Worm (Caenorhabditis elegans): ENCODE results near the gene F57B1.6.

F57B1.6 gene

DNA sequence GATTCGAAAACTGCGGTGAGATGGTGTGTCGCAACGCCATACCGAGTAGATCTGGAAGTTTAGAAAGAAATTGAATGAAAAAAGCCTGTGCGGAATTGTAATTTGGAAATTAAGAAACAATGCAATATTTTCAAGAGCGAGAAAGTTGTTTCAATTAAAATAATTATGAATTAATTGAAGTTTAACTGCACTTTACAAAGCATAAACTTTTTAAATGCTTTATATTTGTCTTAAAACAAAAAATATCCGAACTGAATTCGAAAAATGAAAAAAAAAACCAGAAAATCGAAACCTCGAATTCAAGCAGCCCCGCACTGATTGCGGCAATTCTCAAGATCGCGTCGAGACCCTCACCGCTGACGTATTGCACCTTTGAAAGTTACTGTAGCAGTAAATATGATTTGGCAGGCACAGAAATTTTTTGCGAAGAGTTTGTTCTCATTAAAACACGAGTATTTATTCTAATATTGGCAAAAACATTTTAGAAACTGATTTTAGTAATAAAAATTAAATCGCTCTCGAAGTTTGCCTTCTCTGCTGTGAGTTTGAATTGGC is 15.9 kb upstream of the F57B1.6 start, which contains the start of gene sun-1:
Gene sun-1, minus strand, starts transcription at position 51 of the 555 bp plus-strand sequence.
- TF ChIP-seq fkh-10 (GFP tag; optimal IDR thresholded peaks at IDR 0.05) (no peak), tbx-2 (tag; optimal IDR thresholded peaks at IDR 0.05) (no peak), egl-27 (tag; optimal IDR thresholded peaks at IDR 0.05) (no peak), ZK546.5 (tag; optimal IDR thresholded peaks at IDR 0.05) (no peak), snpc-4 (tag; optimal IDR thresholded peaks at IDR 0.05) (no peak), mml-1 (tag; optimal IDR thresholded peaks at IDR 0.05) (no peak), jun-1 (tag; optimal IDR thresholded peaks at IDR 0.05) (no peak), nhr-11 (tag; optimal IDR thresholded peaks at IDR 0.05) (no peak), nhr-12 (tag; optimal IDR thresholded peaks at IDR 0.05) (no peak), lin-15B (tag; optimal IDR thresholded peaks at IDR 0.05) (no peak), daf-12 (tag; optimal IDR thresholded peaks at IDR 0.05) (no peak), ama-1 (optimal IDR thresholded peaks at IDR 0.05) (no peak)

DNA sequence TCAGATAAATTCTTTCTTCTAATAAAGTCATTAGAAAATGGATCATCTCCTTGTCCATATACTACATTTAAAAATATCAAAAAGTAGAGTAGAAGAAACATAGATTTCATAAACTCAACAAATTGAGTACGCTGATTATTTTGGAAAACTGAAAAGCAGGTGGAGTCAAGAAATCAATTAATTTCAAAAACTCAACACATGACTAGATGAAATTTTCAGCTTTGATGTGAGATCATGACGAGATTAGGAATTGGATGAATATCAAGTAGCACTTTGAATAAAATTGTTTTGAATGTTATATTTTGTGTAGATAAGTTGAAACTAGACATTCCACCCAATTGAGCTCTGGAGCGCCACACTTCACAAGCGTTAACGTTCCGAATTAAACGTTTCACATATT is 13.9 kb upstream of the F57B1.6 start, which contains the start of gene F57B1.1:
Gene F57B1.1, minus strand, starts transcription at position 101 of the 400 bp plus-strand sequence.
- no peak for TF ChIP-seq unc-39 (tag; optimal IDR thresholded peaks at IDR 0.05)
- no peak for TF ChIP-seq R02D3.7 (tag; optimal IDR thresholded peaks at IDR 0.05)
- no peak for TF ChIP-seq ceh-82 (tag; optimal IDR thresholded peaks at IDR 0.05)
- no peak for TF ChIP-seq unc-62 (GFP tag; optimal IDR thresholded peaks at IDR 0.05)

ce11 chrV:13197823-13198222 is 11.6 kb upstream of the F57B1.6 start, which contains the start of gene F57B1.9:
TSS of gene F57B1.9 (minus strand) at chrV:13197923.
- TF ChIP-seq nfya-1 (tag; optimal IDR thresholded peaks at IDR 0.05; ENCODE audit: insufficient read depth) (no peak), tbx-2 (tag; optimal IDR thresholded peaks at IDR 0.05) (no peak), snpc-4 (tag; optimal IDR thresholded peaks at IDR 0.05) (no peak), fkh-10 (GFP tag; optimal IDR thresholded peaks at IDR 0.05) (no peak)

- peak; percentile 77 for TF ChIP-seq nhr-25 (tag; optimal IDR thresholded peaks at IDR 0.05)
- TF ChIP-seq nhr-43 (tag; optimal IDR thresholded peaks at IDR 0.05; ENCODE audit: poor library complexity, severe bottlenecking) = peak; percentile 12
- TF ChIP-seq sea-2 (GFP tag; optimal IDR thresholded peaks at IDR 0.05) = no peak
- peak; percentile 50 for TF ChIP-seq nhr-76 (tag; optimal IDR thresholded peaks at IDR 0.05)
- TF ChIP-seq nhr-23 (tag; optimal IDR thresholded peaks at IDR 0.05) = peak; percentile 38
Observed at ce11 chrV:13200609-13201008, 8.8 kb upstream of the F57B1.6 start.

DNA sequence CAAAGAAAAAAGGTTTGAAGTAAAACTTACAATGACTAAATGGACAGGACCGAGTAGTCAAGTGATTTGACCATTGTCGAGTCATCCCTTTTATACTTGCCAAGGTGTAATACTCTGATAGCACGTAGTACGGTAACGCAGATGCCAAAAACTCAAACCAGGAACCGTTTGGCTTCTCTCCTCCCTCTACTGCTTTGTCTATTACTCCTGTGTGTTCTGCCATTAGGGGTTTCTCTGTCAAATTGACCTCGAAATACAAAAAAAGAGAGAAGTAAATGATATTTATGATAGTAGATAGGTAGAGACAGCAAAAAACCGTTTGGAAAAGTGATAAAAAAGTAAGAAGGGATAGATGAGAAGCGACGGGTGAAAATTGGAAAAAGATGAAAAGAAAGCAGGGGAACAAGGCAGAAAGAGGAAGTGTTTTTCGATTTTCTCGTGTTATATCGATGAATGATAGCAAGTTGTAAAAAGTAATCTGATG is 7.3 kb upstream of the F57B1.6 start, which contains the start of the genes col-159 and col-160:
Gene col-159, minus strand, starts transcription at position 51 of the 484 bp plus-strand sequence.
Gene col-160, minus strand, starts transcription at position 63 of the 484 bp plus-strand sequence.
- peak; percentile 37 for TF ChIP-seq ceh-28 (tag; optimal IDR thresholded peaks at IDR 0.05)
- TF ChIP-seq fos-1 (tag; optimal IDR thresholded peaks at IDR 0.05) = no peak
- TF ChIP-seq fkh-2 (tag; optimal IDR thresholded peaks at IDR 0.05) = no peak
- TF ChIP-seq egl-27 (tag; optimal IDR thresholded peaks at IDR 0.05) = peak; percentile 61
- no peak for TF ChIP-seq nfya-1 (tag; optimal IDR thresholded peaks at IDR 0.05; ENCODE audit: insufficient read depth)
- TF ChIP-seq hmg-11 (tag; optimal IDR thresholded peaks at IDR 0.05) = no peak
- TF ChIP-seq lin-39 (tag; optimal IDR thresholded peaks at IDR 0.05) = no peak
- no peak for TF ChIP-seq pha-4 (tag; optimal IDR thresholded peaks at IDR 0.05)
- no peak for TF ChIP-seq ztf-4 (tag; optimal IDR thresholded peaks at IDR 0.05)
- no peak for TF ChIP-seq nhr-77 (tag; optimal IDR thresholded peaks at IDR 0.05)
- TF ChIP-seq zag-1 (tag; optimal IDR thresholded peaks at IDR 0.05) = no peak
- no peak for TF ChIP-seq elt-2 (tag; optimal IDR thresholded peaks at IDR 0.05)
- no peak for TF ChIP-seq elt-3 (tag; optimal IDR thresholded peaks at IDR 0.05)
- TF ChIP-seq nhr-76 (tag; optimal IDR thresholded peaks at IDR 0.05) = no peak
- no peak for TF ChIP-seq unc-39 (tag; optimal IDR thresholded peaks at IDR 0.05)
- TF ChIP-seq nhr-28 (tag; optimal IDR thresholded peaks at IDR 0.05) = no peak
- TF ChIP-seq lin-15B (tag; optimal IDR thresholded peaks at IDR 0.05) = no peak
- no peak for TF ChIP-seq aly-2 (tag; optimal IDR thresholded peaks at IDR 0.05)
- no peak for TF ChIP-seq egl-5 (tag; optimal IDR thresholded peaks at IDR 0.05)
- no peak for TF ChIP-seq skn-1 (tag; optimal IDR thresholded peaks at IDR 0.05)
- TF ChIP-seq nhr-237 (tag; optimal IDR thresholded peaks at IDR 0.05) = no peak
- TF ChIP-seq nhr-12 (tag; optimal IDR thresholded peaks at IDR 0.05) = no peak
- TF ChIP-seq nhr-23 (tag; optimal IDR thresholded peaks at IDR 0.05) = peak; percentile 79
- peak; percentile 21 for TF ChIP-seq nhr-25 (tag; optimal IDR thresholded peaks at IDR 0.05)
- TF ChIP-seq elt-1 (tag; optimal IDR thresholded peaks at IDR 0.05) = no peak
- no peak for TF ChIP-seq mml-1 (tag; optimal IDR thresholded peaks at IDR 0.05)
- no peak for TF ChIP-seq fkh-10 (GFP tag; optimal IDR thresholded peaks at IDR 0.05)
- TF ChIP-seq pqm-1 (tag; optimal IDR thresholded peaks at IDR 0.05) = no peak
- TF ChIP-seq tbx-2 (tag; optimal IDR thresholded peaks at IDR 0.05) = no peak
- no peak for TF ChIP-seq unc-62 (GFP tag; optimal IDR thresholded peaks at IDR 0.05)
- no peak for TF ChIP-seq R02D3.7 (tag; optimal IDR thresholded peaks at IDR 0.05)
- no peak for TF ChIP-seq ceh-9 (tag; optimal IDR thresholded peaks at IDR 0.05)
- no peak for TF ChIP-seq nhr-11 (tag; optimal IDR thresholded peaks at IDR 0.05)
- no peak for TF ChIP-seq lsy-12 (tag; optimal IDR thresholded peaks at IDR 0.05)
- TF ChIP-seq ceh-82 (tag; optimal IDR thresholded peaks at IDR 0.05) = no peak
- TF ChIP-seq nhr-67 (tag; optimal IDR thresholded peaks at IDR 0.05) = no peak
- TF ChIP-seq ZK546.5 (tag; optimal IDR thresholded peaks at IDR 0.05) = no peak

Measured in whole organism, L3 larva.